Worm (Caenorhabditis elegans) whole organism, early embryonic: ENCODE measurements around the gene F46B3.7.
"Not testable (repeated sequence)": the region's sequence is repeated elsewhere in the genome, so short reads cannot be mapped to it uniquely, and the experiment has no call there.

Experiments
- B0310.2 ChIP-seq: sonication (generic microtip); optimal IDR thresholded peaks from 2 replicates; lab custom pipeline; 2016; ENCODE audit warnings: mild to moderate bottlenecking, missing genetic modification characterization, missing compliant biosample characterization
- F13C5.2 ChIP-seq: sonication (generic microtip); optimal IDR thresholded peaks from 2 replicates; lab custom pipeline; 2017; ENCODE audit warnings: mild to moderate bottlenecking, missing genetic modification characterization, inconsistent platforms, missing compliant biosample characterization
- aly-1 ChIP-seq: sonication (generic microtip); optimal IDR thresholded peaks from 2 replicates; lab custom pipeline; 2016; ENCODE audit warnings: missing genetic modification characterization, missing compliant biosample characterization
- ama-1 ChIP-seq: fragments of 150-350 bp; optimal IDR thresholded peaks from 2 replicates; lab custom pipeline; 2014
- ceh-13 ChIP-seq: fragments of 200-800 bp; sonication (Bioruptor generic); optimal IDR thresholded peaks from 2 replicates; lab custom pipeline; 2018; ENCODE audit warnings: mild to moderate bottlenecking, missing genetic modification characterization, missing compliant biosample characterization
- ceh-36 ChIP-seq: sonication (generic microtip); optimal IDR thresholded peaks from 2 replicates; lab custom pipeline; 2016; ENCODE audit warnings: missing genetic modification characterization, inconsistent platforms, missing compliant biosample characterization
- ets-7 ChIP-seq: sonication (generic microtip); optimal IDR thresholded peaks from 2 replicates; lab custom pipeline; 2016; ENCODE audit warnings: missing genotype, missing genetic modification characterization, missing compliant biosample characterization
- flt-1 ChIP-seq: fragments of 200-800 bp; sonication (Bioruptor generic); IDR thresholded peaks from 2 replicates; pipeline ENCODE4 v1.3.6; 2022; ENCODE audit warnings: missing genetic modification characterization, missing compliant biosample characterization
- hmbx-1 ChIP-seq: sonication (generic microtip); optimal IDR thresholded peaks from 2 replicates; lab custom pipeline; 2016; ENCODE audit warnings: mild to moderate bottlenecking, missing genetic modification characterization, missing compliant biosample characterization
- hmg-4 ChIP-seq: fragments of 200-800 bp; sonication (Bioruptor generic); optimal IDR thresholded peaks from 2 replicates; lab custom pipeline; 2018; ENCODE audit warnings: mild to moderate bottlenecking, missing genetic modification characterization, missing compliant biosample characterization
- hnd-1 ChIP-seq: sonication (generic microtip); optimal IDR thresholded peaks from 2 replicates; lab custom pipeline; 2016; ENCODE audit warnings: missing genetic modification characterization, missing compliant biosample characterization
- pes-1 ChIP-seq: fragments of 200-800 bp; sonication (Bioruptor generic); IDR thresholded peaks from 2 replicates; pipeline ENCODE4 v1.3.6; 2022; ENCODE audit warnings: missing genetic modification reagents, missing genetic modification characterization, missing compliant biosample characterization
- scrt-1 ChIP-seq: fragments of 200-800 bp; sonication (Bioruptor generic); IDR thresholded peaks from 2 replicates; pipeline ENCODE4 v1.3.6; 2022; ENCODE audit warnings: missing genetic modification characterization, missing compliant biosample characterization
- sea-1 ChIP-seq: fragments of 200-800 bp; sonication (Bioruptor generic); conservative IDR thresholded peaks from 2 replicates; pipeline ENCODE4 v1.3.6; 2022; ENCODE audit warnings: missing genetic modification characterization, missing compliant biosample characterization
- tbx-11 ChIP-seq: fragments of 200-800 bp; sonication (Bioruptor generic); IDR thresholded peaks from 2 replicates; pipeline ENCODE4 v1.3.6; 2022; ENCODE audit warnings: missing genetic modification characterization, missing compliant biosample characterization
- tbx-37 ChIP-seq: fragments of 200-800 bp; sonication (Bioruptor generic); conservative IDR thresholded peaks from 2 replicates; pipeline ENCODE4 v1.3.6; 2022; ENCODE audit warnings: missing genetic modification reagents, missing genetic modification characterization, missing compliant biosample characterization
- tra-4 ChIP-seq: sonication (generic microtip); optimal IDR thresholded peaks from 2 replicates; lab custom pipeline; 2017; ENCODE audit warnings: missing genetic modification characterization, missing compliant biosample characterization

The F46B3.7 gene

DNA sequence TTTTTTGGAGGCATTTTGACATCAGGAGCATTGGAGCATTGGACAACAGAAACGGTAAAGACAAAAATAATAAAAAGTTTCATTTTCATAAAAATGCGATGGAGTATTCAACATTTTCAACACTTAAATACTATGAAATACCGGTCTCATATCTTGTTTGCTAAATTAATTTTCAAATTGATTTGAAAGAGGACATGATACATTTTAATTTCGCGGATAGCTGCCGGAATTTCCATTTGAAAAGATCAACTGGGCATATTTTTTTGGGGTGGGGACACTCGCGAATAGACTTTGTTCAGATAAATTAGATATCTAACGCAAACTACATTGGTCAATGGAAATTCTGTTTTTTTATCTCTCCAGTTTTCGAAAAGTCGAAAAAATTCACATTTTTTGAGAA is 23.8 kb downstream of the F46B3.7 start, which contains the start of gene F26F2.10:
Gene F26F2.10 (minus strand): TSS at position 101 of the 400 bp plus-strand sequence.
- TF ChIP-seq hmg-4 (no peak), pes-1 (GFP tag; lab: Robert Waterston, UW) (no peak), aly-1 (tag; lab: Kevin White, UChicago) (no peak), ceh-36 (tag; lab: Kevin White, UChicago) (no peak), ceh-13 (GFP tag; lab: Kevin White, UChicago) (no peak), hnd-1 (tag; lab: Kevin White, UChicago) (no peak), hmbx-1 (no peak), F13C5.2 (tag; lab: Kevin White, UChicago) (no peak), tbx-11 (GFP tag; lab: Robert Waterston, UW) (no peak), ets-7 (no peak), tra-4 (tag; lab: Kevin White, UChicago) (no peak), scrt-1 (no peak), flt-1 (GFP tag; lab: Robert Waterston, UW) (no peak), sea-1 (no peak), tbx-37 (GFP tag; lab: Robert Waterston, UW) (no peak)

DNA sequence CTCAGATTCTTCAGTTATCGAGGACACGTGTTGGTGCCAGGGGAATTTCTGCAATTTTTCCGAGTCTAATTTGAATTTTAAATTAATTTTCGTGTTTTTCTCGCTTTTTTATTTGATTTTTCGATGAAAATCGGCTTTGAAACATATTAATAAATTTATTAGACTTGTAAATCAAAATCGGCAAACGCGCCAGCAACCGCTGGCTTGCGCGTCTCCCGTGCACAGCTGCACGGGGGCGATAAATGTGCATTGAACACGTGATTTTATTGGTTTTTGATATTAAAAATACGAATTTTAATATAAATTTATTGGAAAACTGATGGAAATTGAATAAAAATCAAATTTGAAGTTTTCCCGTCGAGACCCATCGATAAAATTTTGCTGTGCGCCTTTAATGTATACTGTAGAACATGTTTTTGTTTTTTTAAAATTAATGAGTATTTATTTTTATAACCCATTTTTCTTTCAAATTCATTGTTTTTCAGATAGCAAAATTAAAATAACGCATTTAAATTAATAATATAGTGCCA is 38.0 kb downstream of the F46B3.7 start, which contains the start of gene F26F2.7:
Gene F26F2.7 (plus strand): TSS at position 480 of the 530 bp plus-strand sequence.
- TF ChIP-seq tbx-37 (GFP tag; lab: Robert Waterston, UW) (0 out of 2 replicates have a peak, but pooled peaks have one; percentile 19), ets-7 (no peak), F13C5.2 (tag; lab: Kevin White, UChicago) (peak; percentile 76), pes-1 (GFP tag; lab: Robert Waterston, UW) (0 out of 2 replicates have a peak, but pooled peaks have one; percentile 42), hmbx-1 (no peak), tbx-11 (GFP tag; lab: Robert Waterston, UW) (0 out of 2 replicates have a peak, but pooled peaks have one; percentile 18), hmg-4 (peak; percentile 32)

DNA sequence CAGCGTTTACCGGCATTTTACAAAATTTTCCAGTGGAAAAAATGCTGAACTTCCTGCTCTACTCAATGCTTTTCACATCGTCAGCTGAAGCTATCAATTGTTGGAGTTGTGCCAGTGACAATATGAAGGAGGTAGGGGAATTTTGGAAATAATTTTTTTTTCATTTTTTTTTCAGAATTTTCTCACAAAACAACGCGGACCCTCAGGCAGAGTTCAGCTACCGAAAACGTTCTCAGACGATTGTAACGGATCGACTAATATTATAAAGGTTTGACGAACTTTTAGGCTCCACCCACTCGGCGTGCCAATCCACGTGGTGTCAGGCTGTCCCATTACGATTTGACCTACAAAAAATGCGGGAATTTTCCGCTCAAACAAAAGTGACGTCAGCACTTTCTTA is 39.0 kb downstream of the F46B3.7 start, which contains the start of gene F26F2.8:
Gene F26F2.8 (plus strand): TSS at position 13 of the 400 bp plus-strand sequence.
- TF ChIP-seq ama-1 (no peak), tra-4 (tag; lab: Kevin White, UChicago) (no peak), ceh-36 (tag; lab: Kevin White, UChicago) (no peak), ets-7 (no peak), flt-1 (GFP tag; lab: Robert Waterston, UW) (no peak), sea-1 (no peak), hmbx-1 (no peak), tbx-11 (GFP tag; lab: Robert Waterston, UW) (no peak), B0310.2 (tag; lab: Kevin White, UChicago) (no peak), hmg-4 (no peak), scrt-1 (no peak), ceh-13 (GFP tag; lab: Kevin White, UChicago) (no peak)

DNA sequence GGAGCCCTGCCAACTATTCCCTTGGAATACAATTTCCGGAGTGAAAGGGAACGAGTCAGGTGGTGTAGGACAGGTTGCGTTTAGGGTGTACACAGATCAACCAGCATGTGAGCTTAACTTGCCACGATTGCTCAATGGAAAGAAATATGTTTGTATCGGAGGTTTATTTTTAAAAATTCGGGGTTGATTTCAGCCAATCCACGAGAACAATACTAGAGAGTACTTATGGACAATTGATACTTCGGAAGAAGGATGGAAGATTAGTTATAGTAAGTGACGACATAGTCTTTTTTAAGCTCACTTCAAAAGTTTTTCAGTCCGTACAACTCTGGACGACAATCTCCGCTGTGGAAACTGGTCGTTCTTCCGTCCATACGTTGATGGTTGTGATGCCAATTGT is 43.7 kb downstream of the F46B3.7 start:
- TF ChIP-seq hnd-1 (tag; lab: Kevin White, UChicago): no peak
- TF ChIP-seq hmg-4: no peak

DNA sequence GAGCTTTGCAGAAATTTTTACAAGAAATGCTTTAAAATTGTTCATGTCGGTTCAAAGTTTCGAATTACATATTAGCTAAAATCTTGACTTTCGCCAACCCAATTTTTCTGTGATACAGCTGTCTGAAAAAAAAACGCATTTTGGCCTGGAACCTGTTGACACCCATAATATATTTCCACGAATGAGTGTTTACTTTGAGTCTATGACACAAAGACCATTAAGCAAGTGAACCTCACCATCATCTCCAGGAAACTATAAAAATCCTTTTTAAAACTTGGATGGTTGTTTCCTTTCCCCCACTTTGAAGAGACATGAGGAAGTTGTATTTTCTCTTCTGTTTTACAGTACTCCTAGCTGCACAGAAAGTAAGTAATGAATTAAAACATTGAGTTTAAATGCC is 44.2 kb downstream of the F46B3.7 start, which contains the start of gene clec-263:
Gene clec-263 (plus strand): TSS at position 301 of the 400 bp plus-strand sequence.
- TF ChIP-seq hmg-4: no peak
- TF ChIP-seq pes-1 (GFP tag; lab: Robert Waterston, UW): no peak

DNA sequence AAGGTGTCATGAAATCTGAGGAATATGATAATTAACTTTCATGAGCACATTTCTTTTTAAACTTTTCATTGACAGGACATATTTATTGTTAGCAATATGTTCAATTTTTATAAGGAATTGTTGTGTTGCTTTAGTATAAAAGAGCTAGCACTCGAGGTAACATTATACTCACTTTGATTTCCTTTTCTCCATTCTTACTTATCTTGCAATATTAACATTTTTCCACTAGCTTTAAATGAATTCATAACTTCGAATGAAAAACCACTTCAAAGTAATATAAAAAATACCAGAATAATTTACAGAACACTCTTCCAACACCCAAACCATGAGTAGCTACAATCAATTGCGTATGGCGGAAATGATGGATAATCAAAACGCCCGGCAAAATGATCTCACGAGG is 45.1 kb downstream of the F46B3.7 start, which contains the start of gene F26F2.5:
Gene F26F2.5 (plus strand): TSS at position 301 of the 400 bp plus-strand sequence.
- TF ChIP-seq sea-1 (no peak), scrt-1 (no peak), hmg-4 (no peak), pes-1 (GFP tag; lab: Robert Waterston, UW) (no peak), hmbx-1 (no peak), ama-1 (no peak)

DNA sequence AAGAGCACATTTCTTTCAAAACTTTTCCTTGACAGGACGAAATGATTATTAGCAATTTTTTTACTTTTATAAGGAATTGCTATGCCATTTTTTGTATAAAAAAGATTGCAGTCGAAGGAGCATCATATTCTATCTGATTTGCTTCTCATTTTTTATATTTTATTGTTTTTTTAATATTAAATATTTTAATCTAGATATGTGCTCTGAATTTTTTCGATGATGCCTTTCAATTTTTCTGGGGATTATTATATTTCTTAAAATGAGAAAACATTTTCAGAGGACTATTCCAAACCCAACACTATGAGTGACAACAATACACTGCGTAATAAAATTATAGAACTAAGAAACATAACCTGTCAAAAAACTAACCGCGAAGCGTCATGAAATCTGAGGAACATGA is 49.5 kb downstream of the F46B3.7 start, which contains the start of gene F26F2.4:
Gene F26F2.4 (plus strand): TSS at position 301 of the 400 bp plus-strand sequence.
- TF ChIP-seq aly-1 (tag; lab: Kevin White, UChicago); scrt-1; ama-1: not testable (repeated sequence)
